Worm (Caenorhabditis elegans): Measurements from ENCODE around the gene F53C3.6.

The F53C3.6 gene

DNA sequence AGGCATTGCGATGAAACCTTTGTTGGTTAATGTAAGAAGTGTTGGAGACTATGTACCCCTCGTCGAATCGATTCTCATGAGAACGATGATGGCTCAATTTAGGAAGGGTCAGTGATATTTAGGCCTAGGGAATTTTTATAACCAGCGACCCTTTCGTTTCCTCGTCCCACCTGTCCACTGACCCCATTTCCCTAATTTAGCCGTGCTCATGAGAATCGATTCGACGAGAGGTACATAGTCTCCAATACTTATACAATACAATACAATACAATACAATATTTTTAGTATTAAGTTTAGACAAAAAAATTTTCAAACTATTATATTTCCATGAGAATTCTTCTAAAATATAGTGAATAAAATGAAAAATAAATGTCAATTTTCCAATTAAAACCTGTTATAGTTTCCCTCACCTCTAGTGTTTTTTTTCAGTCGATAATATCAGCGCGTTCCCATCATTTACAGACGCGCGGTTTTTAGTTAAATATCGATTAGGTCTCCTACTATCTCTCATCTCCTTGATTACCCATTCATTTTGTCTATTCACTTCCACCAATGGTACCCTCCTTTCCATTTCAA, 8.8 kb downstream of the F53C3.6 start, which contains the start of the genes F53C3.11 and fbxb-103:
TSS of gene F53C3.11 (minus strand) at position 101 of the 576 bp plus-strand sequence.
TSS of gene fbxb-103 (plus strand) at position 526 of the 576 bp plus-strand sequence.
- TF ChIP-seq nhr-76 (tag; optimal IDR thresholded peaks at IDR 0.05): no peak
- no peak for TF ChIP-seq ztf-4 (tag; optimal IDR thresholded peaks at IDR 0.05)
- TF ChIP-seq nhr-67 (tag; optimal IDR thresholded peaks at IDR 0.05): no peak
- no peak for TF ChIP-seq snpc-4 (tag; optimal IDR thresholded peaks at IDR 0.05)
- TF ChIP-seq egl-27 (tag; optimal IDR thresholded peaks at IDR 0.05): no peak
- no peak for TF ChIP-seq elt-3 (tag; optimal IDR thresholded peaks at IDR 0.05)
- TF ChIP-seq nhr-237 (tag; optimal IDR thresholded peaks at IDR 0.05): no peak
- no peak for TF ChIP-seq pha-4 (tag; optimal IDR thresholded peaks at IDR 0.05)
- no peak for TF ChIP-seq unc-62 (GFP tag; optimal IDR thresholded peaks at IDR 0.05)
- TF ChIP-seq nhr-11 (tag; optimal IDR thresholded peaks at IDR 0.05): no peak
- no peak for TF ChIP-seq unc-39 (tag; optimal IDR thresholded peaks at IDR 0.05)
- no peak for TF ChIP-seq nhr-28 (tag; optimal IDR thresholded peaks at IDR 0.05)
- TF ChIP-seq sea-2 (GFP tag; optimal IDR thresholded peaks at IDR 0.05): no peak
- no peak for TF ChIP-seq fkh-2 (tag; optimal IDR thresholded peaks at IDR 0.05)
- no peak for TF ChIP-seq nhr-12 (tag; optimal IDR thresholded peaks at IDR 0.05)
- TF ChIP-seq nhr-23 (tag; optimal IDR thresholded peaks at IDR 0.05): no peak

DNA sequence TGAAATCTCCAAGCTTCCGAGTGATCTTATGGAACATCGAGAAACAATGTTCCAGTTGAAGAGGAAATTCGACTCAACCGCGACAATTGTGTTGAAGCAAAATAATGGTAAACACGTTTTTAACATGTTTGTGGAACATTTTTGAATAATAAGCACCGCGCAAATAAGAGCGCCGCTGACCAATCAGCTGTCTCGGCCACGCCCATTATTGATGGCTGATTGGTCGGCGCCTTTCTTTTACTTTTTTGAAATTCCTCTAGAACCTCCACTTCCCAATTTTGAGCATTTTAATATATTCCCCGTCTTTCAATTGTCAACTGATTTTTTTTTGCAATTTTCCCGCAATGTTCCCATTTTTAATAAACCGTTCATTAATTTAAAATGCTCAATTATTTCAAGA, 10.2 kb downstream of the F53C3.6 start:
- peak; percentile 64 for TF ChIP-seq nfya-1 (tag; optimal IDR thresholded peaks at IDR 0.05; ENCODE audit: insufficient read depth)
- no peak for TF ChIP-seq fkh-2 (tag; optimal IDR thresholded peaks at IDR 0.05)

DNA sequence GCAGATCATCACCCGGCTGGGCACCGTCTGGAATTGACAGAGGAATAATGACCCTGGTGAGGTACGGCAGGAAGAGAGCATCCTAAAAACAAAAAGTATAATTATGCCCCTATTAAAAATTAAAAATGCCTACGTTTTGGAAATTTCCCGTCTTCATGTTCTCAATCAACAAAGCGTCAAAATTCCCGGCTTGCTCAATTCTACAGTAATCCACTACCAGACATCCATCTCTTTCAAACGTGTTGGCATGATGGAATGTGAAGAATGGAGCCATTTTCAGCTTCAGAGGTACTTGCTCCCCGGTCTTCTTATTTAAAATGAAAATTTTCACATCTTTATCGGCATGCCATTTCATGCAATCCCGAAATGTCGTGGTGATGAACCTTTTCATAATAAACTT, 11.4 kb downstream of the F53C3.6 start:
- TF ChIP-seq nfya-1 (tag; optimal IDR thresholded peaks at IDR 0.05; ENCODE audit: insufficient read depth): no peak
- no peak for TF ChIP-seq mml-1 (tag; optimal IDR thresholded peaks at IDR 0.05)
- no peak for TF ChIP-seq nhr-76 (tag; optimal IDR thresholded peaks at IDR 0.05)
- TF ChIP-seq skn-1 (tag; optimal IDR thresholded peaks at IDR 0.05): no peak
- no peak for TF ChIP-seq nhr-237 (tag; optimal IDR thresholded peaks at IDR 0.05)
- no peak for TF ChIP-seq tbx-2 (tag; optimal IDR thresholded peaks at IDR 0.05)
- no peak for TF ChIP-seq snpc-4 (tag; optimal IDR thresholded peaks at IDR 0.05)
- no peak for TF ChIP-seq lsy-12 (tag; optimal IDR thresholded peaks at IDR 0.05)
- no peak for TF ChIP-seq aly-2 (tag; optimal IDR thresholded peaks at IDR 0.05)
- TF ChIP-seq egl-27 (tag; optimal IDR thresholded peaks at IDR 0.05): no peak
- TF ChIP-seq ceh-28 (tag; optimal IDR thresholded peaks at IDR 0.05): no peak
- TF ChIP-seq ceh-16 (tag; optimal IDR thresholded peaks at IDR 0.05): no peak
- TF ChIP-seq nhr-67 (tag; optimal IDR thresholded peaks at IDR 0.05): no peak
- TF ChIP-seq ztf-11 (tag; optimal IDR thresholded peaks at IDR 0.05): no peak
- TF ChIP-seq R02D3.7 (tag; optimal IDR thresholded peaks at IDR 0.05): no peak
- no peak for TF ChIP-seq egl-5 (tag; optimal IDR thresholded peaks at IDR 0.05)

DNA sequence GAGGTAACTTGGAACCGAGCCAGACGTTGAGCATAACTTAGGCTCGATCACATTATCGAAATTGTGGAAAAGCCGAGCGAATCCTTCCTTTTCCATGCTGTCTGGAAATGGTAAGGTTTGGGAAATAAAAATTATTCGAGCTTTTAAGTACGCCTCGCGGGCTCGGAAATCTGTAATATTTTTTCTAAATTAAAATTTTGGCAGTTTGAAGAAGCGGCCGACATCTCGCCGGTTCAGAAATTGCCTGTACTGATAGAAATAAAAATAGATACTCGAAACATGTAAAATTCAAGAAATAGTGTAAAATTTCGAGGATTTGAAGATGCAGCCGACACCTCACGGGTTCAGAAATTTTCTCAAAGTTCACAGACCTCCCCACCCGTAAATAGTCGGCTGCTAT, 12.8 kb downstream of the F53C3.6 start, which contains the start of gene bcmo-2:
TSS of gene bcmo-2 (minus strand) at position 101 of the 400 bp plus-strand sequence.
- TF ChIP-seq ceh-16 (tag; optimal IDR thresholded peaks at IDR 0.05) (no peak), nhr-11 (tag; optimal IDR thresholded peaks at IDR 0.05) (no peak), ceh-28 (tag; optimal IDR thresholded peaks at IDR 0.05) (no peak), nhr-76 (tag; optimal IDR thresholded peaks at IDR 0.05) (no peak), jun-1 (tag; optimal IDR thresholded peaks at IDR 0.05) (no peak), hmg-11 (tag; optimal IDR thresholded peaks at IDR 0.05) (no peak), nhr-237 (tag; optimal IDR thresholded peaks at IDR 0.05) (no peak), eor-1 (tag; optimal IDR thresholded peaks at IDR 0.05) (no peak), nhr-28 (tag; optimal IDR thresholded peaks at IDR 0.05) (no peak), sea-2 (GFP tag; optimal IDR thresholded peaks at IDR 0.05) (no peak), nhr-67 (tag; optimal IDR thresholded peaks at IDR 0.05) (no peak), unc-39 (tag; optimal IDR thresholded peaks at IDR 0.05) (no peak), lin-15B (tag; optimal IDR thresholded peaks at IDR 0.05) (no peak), egl-27 (tag; optimal IDR thresholded peaks at IDR 0.05) (no peak), elt-3 (tag; optimal IDR thresholded peaks at IDR 0.05) (no peak), elt-2 (tag; optimal IDR thresholded peaks at IDR 0.05) (no peak), lin-39 (tag; optimal IDR thresholded peaks at IDR 0.05) (no peak), lsy-12 (tag; optimal IDR thresholded peaks at IDR 0.05) (no peak)

DNA sequence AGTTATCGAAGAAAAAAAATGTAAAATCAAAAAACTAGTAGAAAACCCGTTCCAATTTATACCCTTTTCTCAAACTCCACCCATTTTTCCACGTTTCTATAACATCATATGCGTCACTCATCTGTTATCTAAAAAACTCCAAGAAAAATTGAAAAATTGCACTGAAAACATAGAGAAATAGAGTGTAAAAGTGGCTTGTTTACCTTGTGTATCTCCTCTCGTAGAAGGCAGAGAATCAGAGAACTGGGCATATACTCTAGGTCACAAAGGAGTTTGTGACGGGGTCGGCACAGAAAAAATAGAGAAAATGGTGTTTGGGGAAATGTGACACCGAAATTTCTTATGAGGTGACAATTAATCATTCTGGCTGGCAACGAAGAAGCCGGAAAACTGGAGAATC, 13.3 kb downstream of the F53C3.6 start:
- no peak for TF ChIP-seq R02D3.7 (tag; optimal IDR thresholded peaks at IDR 0.05)
- no peak for TF ChIP-seq elt-1 (tag; optimal IDR thresholded peaks at IDR 0.05)
- peak; percentile 30 for TF ChIP-seq ceh-28 (tag; optimal IDR thresholded peaks at IDR 0.05)
- TF ChIP-seq elt-2 (tag; optimal IDR thresholded peaks at IDR 0.05): peak; percentile 86
- TF ChIP-seq pqm-1 (tag; optimal IDR thresholded peaks at IDR 0.05): peak; percentile 58
- TF ChIP-seq ceh-16 (tag; optimal IDR thresholded peaks at IDR 0.05): no peak
- peak; percentile 29 for TF ChIP-seq jun-1 (tag; optimal IDR thresholded peaks at IDR 0.05)
- no peak for TF ChIP-seq skn-1 (tag; optimal IDR thresholded peaks at IDR 0.05)
- no peak for TF ChIP-seq elt-3 (tag; optimal IDR thresholded peaks at IDR 0.05)
- no peak for TF ChIP-seq fkh-2 (tag; optimal IDR thresholded peaks at IDR 0.05)
- no peak for TF ChIP-seq nhr-43 (tag; optimal IDR thresholded peaks at IDR 0.05; ENCODE audit: poor library complexity, severe bottlenecking)
- no peak for TF ChIP-seq mml-1 (tag; optimal IDR thresholded peaks at IDR 0.05)
- no peak for TF ChIP-seq ztf-11 (tag; optimal IDR thresholded peaks at IDR 0.05)
- no peak for TF ChIP-seq nhr-76 (tag; optimal IDR thresholded peaks at IDR 0.05)
- no peak for TF ChIP-seq ZK546.5 (tag; optimal IDR thresholded peaks at IDR 0.05)
- TF ChIP-seq nhr-25 (tag; optimal IDR thresholded peaks at IDR 0.05): no peak
- TF ChIP-seq nhr-67 (tag; optimal IDR thresholded peaks at IDR 0.05): no peak
- no peak for TF ChIP-seq ztf-4 (tag; optimal IDR thresholded peaks at IDR 0.05)
- no peak for TF ChIP-seq fkh-10 (GFP tag; optimal IDR thresholded peaks at IDR 0.05)
- no peak for TF ChIP-seq lsy-12 (tag; optimal IDR thresholded peaks at IDR 0.05)
- TF ChIP-seq nhr-237 (tag; optimal IDR thresholded peaks at IDR 0.05): no peak
- TF ChIP-seq pha-4 (tag; optimal IDR thresholded peaks at IDR 0.05): peak; percentile 89
- no peak for TF ChIP-seq unc-39 (tag; optimal IDR thresholded peaks at IDR 0.05)
- no peak for TF ChIP-seq nhr-23 (tag; optimal IDR thresholded peaks at IDR 0.05)
- peak; percentile 43 for TF ChIP-seq snpc-4 (tag; optimal IDR thresholded peaks at IDR 0.05)
- TF ChIP-seq nhr-11 (tag; optimal IDR thresholded peaks at IDR 0.05): no peak
- no peak for TF ChIP-seq aly-2 (tag; optimal IDR thresholded peaks at IDR 0.05)

Measured in whole organism, L3 larva.